Worm (Caenorhabditis elegans): ENCODE results near the gene T05A10.6.

T05A10.6 gene

ce11 chrX:10748145-10748544 lies 46.4 kb downstream of the T05A10.6 start:
- TF ChIP-seq tbx-11 (GFP tag; IDR thresholded peaks at IDR 0.05) (no peak), hmg-4 (GFP tag; optimal IDR thresholded peaks at IDR 0.05) (no peak), pes-1 (GFP tag; IDR thresholded peaks at IDR 0.05) (no peak), ceh-36 (tag; optimal IDR thresholded peaks at IDR 0.05) (no peak), scrt-1 (GFP tag; IDR thresholded peaks at IDR 0.05) (no peak)

ce11 chrX:10746388-10746787 lies 48.2 kb downstream of the T05A10.6 start, which contains the start of gene R07A4.2:
Gene R07A4.2 (minus strand): TSS chrX:10746488.
- TF ChIP-seq scrt-1 (GFP tag; IDR thresholded peaks at IDR 0.05) (no peak), F13C5.2 (tag; optimal IDR thresholded peaks at IDR 0.05) (no peak)

Data from whole organism, early embryonic.